Fruit fly (Drosophila melanogaster) whole organism, embryonic: ENCODE results near the gene Bx.

Experiments
- Atf6 ChIP-seq: fragments of 200-800 bp; sonication (Bioruptor generic); IDR thresholded peaks from 2 replicates; pipeline ENCODE4 v1.3.6; 2022; ENCODE audit warnings: missing biosample characterization, missing genetic modification characterization
- CG17568 ChIP-seq: fragments of 200-800 bp; sonication (Bioruptor generic); optimal IDR thresholded peaks from 2 replicates; lab custom pipeline; 2018; ENCODE audit warnings: missing biosample characterization, mild to moderate bottlenecking, missing genetic modification characterization, moderate library complexity
- CG8765 ChIP-seq: fragments of 200-800 bp; sonication (Bioruptor generic); IDR thresholded peaks from 2 replicates; pipeline ENCODE4 v1.3.6; 2022; ENCODE audit warnings: missing biosample characterization, missing genetic modification characterization
- Dfd ChIP-seq, 2 experiments: fragments of >200 bp; optimal IDR thresholded peaks; 2 replicates each; lab custom pipeline; 2017; ENCODE audit warnings: missing biosample characterization in 2 of 2, missing genetic modification characterization in 2 of 2
- Trl ChIP-seq, 3 experiments: fragments of >200 bp in 2 of 3; fragments of 200-800 bp in 1 of 3; sonication (Bioruptor generic) in 1 of 3; optimal IDR thresholded peaks; 2 replicates in 1 of 3; 3 replicates in 2 of 3; lab custom pipeline; 2016 to 2017; ENCODE audit warnings: missing biosample characterization in 1 of 3, missing genetic modification characterization in 1 of 3
- esg ChIP-seq: fragments of 200-800 bp; sonication (Bioruptor generic); conservative IDR thresholded peaks from 2 replicates; pipeline ENCODE4 v1.3.6; 2022; ENCODE audit warnings: missing biosample characterization, missing genetic modification characterization
- fd96Cb ChIP-seq: fragments of 200-800 bp; sonication (Bioruptor generic); optimal IDR thresholded peaks from 2 replicates; lab custom pipeline; 2018; ENCODE audit warnings: missing biosample characterization, mild to moderate bottlenecking, missing genetic modification characterization, moderate library complexity
- gfzf ChIP-seq: fragments of 200-800 bp; sonication (Bioruptor generic); optimal IDR thresholded peaks from 2 replicates; lab custom pipeline; 2016; ENCODE audit warnings: missing biosample characterization, mild to moderate bottlenecking, missing genetic modification characterization, moderate library complexity
- klu ChIP-seq: fragments of 200-800 bp; sonication (Bioruptor generic); IDR thresholded peaks from 2 replicates; pipeline ENCODE4 v1.3.6; 2022; ENCODE audit warnings: missing biosample characterization, missing genetic modification characterization
- sc ChIP-seq, 3 experiments: fragments of >200 bp in 2 of 3; fragments of 200-800 bp in 1 of 3; sonication (Bioruptor generic) in 1 of 3; optimal IDR thresholded peaks; 2 replicates in 2 of 3; 3 replicates in 1 of 3; lab custom pipeline; 2017; ENCODE audit warnings: mild to moderate bottlenecking in 1 of 3, missing biosample characterization in 1 of 3, missing genetic modification characterization in 1 of 3, missing genetic modification reagents in 1 of 3

dm6 chrX:18483261-18484218 is 31.7 kb upstream of the Bx start, which contains the start of gene Hayan:
- TF ChIP-seq Dfd (GFP tag; optimal IDR thresholded peaks at IDR 0.05; lab: Kevin White, UChicago) (no peak), esg (no peak), CG17568 (GFP tag; lab: Kevin White, UChicago) (no peak), Atf6 (GFP tag; lab: Robert Waterston, UW) (no peak), gfzf (GFP tag; lab: Kevin White, UChicago) (no peak), klu (no peak), CG8765 (no peak), sc (optimal IDR thresholded peaks at IDR 0.05; lab: Kevin White, UChicago) (no peak), sc (GFP tag; optimal IDR thresholded peaks at IDR 0.05; lab: Kevin White, UChicago) (no peak), fd96Cb (tag; lab: Kevin White, UChicago) (no peak), Trl (optimal IDR thresholded peaks at IDR 0.05; lab: Kevin White, UChicago) (no peak), Trl (GFP tag; optimal IDR thresholded peaks at IDR 0.05; lab: Kevin White, UChicago) (no peak)
